Fruit fly (Drosophila melanogaster) whole organism, prepupa: ENCODE data around the gene Pex19.

Experiments
- Blimp-1 ChIP-seq: fragments of 200-800 bp; sonication (Bioruptor generic); optimal IDR thresholded peaks from 3 replicates; lab custom pipeline; 2017; ENCODE audit warnings: missing biosample characterization, missing genetic modification characterization, mild to moderate bottlenecking, moderate library complexity, missing genetic modification reagents
- CG6808 ChIP-seq: fragments of 200-800 bp; sonication (Bioruptor generic); optimal IDR thresholded peaks from 3 replicates; lab custom pipeline; 2017; ENCODE audit warnings: missing biosample characterization, missing genetic modification characterization, mild to moderate bottlenecking, moderate library complexity, missing genetic modification reagents
- CG8119 ChIP-seq: fragments of 200-800 bp; sonication (Bioruptor generic); IDR thresholded peaks from 3 replicates; pipeline ENCODE4 v1.3.6; 2022; ENCODE audit warnings: missing biosample characterization, missing genetic modification characterization
- Sox102F ChIP-seq: fragments of 200-800 bp; sonication (Bioruptor generic); optimal IDR thresholded peaks from 2 replicates; lab custom pipeline; 2016; ENCODE audit warnings: missing biosample characterization, mild to moderate bottlenecking, missing genetic modification characterization
- cyc ChIP-seq: fragments of 200-800 bp; sonication (Bioruptor generic); optimal IDR thresholded peaks from 3 replicates; lab custom pipeline; 2016; ENCODE audit warnings: missing biosample characterization, missing genetic modification characterization
- vri ChIP-seq: fragments of 200-800 bp; sonication (Bioruptor generic); optimal IDR thresholded peaks from 3 replicates; lab custom pipeline; 2016; ENCODE audit warnings: missing biosample characterization, mild to moderate bottlenecking, missing genetic modification characterization

dm6 chr2L:12044613-12045350, 46.8 kb upstream of the Pex19 start, which contains the start of gene CG6785:
- TF ChIP-seq CG8119 (GFP tag; lab: Robert Waterston, UW) (peak; percentile 91; the same call in 2 of the 3 replicates), Sox102F (GFP tag; lab: Kevin White, UChicago) (peak; percentile 88), Blimp-1 (peak; percentile 26), vri (GFP tag; lab: Kevin White, UChicago) (peak; percentile 86), CG6808 (peak; percentile 73), cyc (peak; percentile 63)
